Fruit fly (Drosophila melanogaster) whole organism, embryonic: ENCODE data around the gene CG12948.

Source experiments
- CG10147 ChIP-seq: fragments of 200-800 bp; sonication (Bioruptor generic); optimal IDR thresholded peaks from 2 replicates; lab custom pipeline; 2019; ENCODE audit warnings: missing biosample characterization, mild to moderate bottlenecking, missing genetic modification characterization, moderate library complexity
- CG10267 ChIP-seq: fragments of 200-800 bp; sonication (Bioruptor generic); optimal IDR thresholded peaks from 2 replicates; lab custom pipeline; 2018; ENCODE audit warnings: missing biosample characterization, mild to moderate bottlenecking, missing genetic modification characterization, moderate library complexity
- CG12391 ChIP-seq: fragments of 200-800 bp; sonication (Bioruptor generic); optimal IDR thresholded peaks from 3 replicates; lab custom pipeline; 2018; ENCODE audit warnings: missing biosample characterization, mild to moderate bottlenecking, missing genetic modification characterization, moderate library complexity
- CG14860 ChIP-seq: fragments of 200-800 bp; sonication (Bioruptor generic); IDR thresholded peaks from 3 replicates; pipeline ENCODE4 v1.3.6; 2022; ENCODE audit warnings: missing biosample characterization, missing genetic modification characterization; ENCODE audit not compliant: partially characterized antibody
- CG16813 ChIP-seq: fragments of 200-800 bp; sonication (Bioruptor generic); IDR thresholded peaks from 3 replicates; pipeline ENCODE4 v1.3.6; 2022; ENCODE audit warnings: missing biosample characterization, missing genetic modification characterization; ENCODE audit not compliant: partially characterized antibody
- CG17802 ChIP-seq: fragments of 200-800 bp; sonication (Bioruptor generic); optimal IDR thresholded peaks from 2 replicates; lab custom pipeline; 2018; ENCODE audit warnings: missing biosample characterization, mild to moderate bottlenecking, missing genetic modification characterization, moderate library complexity
- CG2116 ChIP-seq: fragments of 200-800 bp; sonication (Bioruptor generic); optimal IDR thresholded peaks from 3 replicates; lab custom pipeline; 2018; ENCODE audit warnings: missing biosample characterization, mild to moderate bottlenecking, missing genetic modification characterization
- CG2129 ChIP-seq: fragments of 200-800 bp; sonication (Bioruptor generic); IDR thresholded peaks from 2 replicates; pipeline ENCODE4 v1.3.6; 2022; ENCODE audit warnings: missing biosample characterization, missing genetic modification characterization; ENCODE audit not compliant: partially characterized antibody
- CG2712 ChIP-seq: fragments of 200-800 bp; optimal IDR thresholded peaks from 3 replicates; lab custom pipeline; 2019; ENCODE audit warnings: missing biosample characterization, mild to moderate bottlenecking, missing genetic modification characterization, moderate library complexity
- CG30020 ChIP-seq: fragments of 200-800 bp; optimal IDR thresholded peaks from 2 replicates; lab custom pipeline; 2019; ENCODE audit warnings: missing biosample characterization, mild to moderate bottlenecking, missing genetic modification characterization, moderate library complexity
- CG34422 ChIP-seq: fragments of 200-800 bp; sonication (Bioruptor generic); IDR thresholded peaks from 3 replicates; pipeline ENCODE4 v1.3.6; 2022; ENCODE audit warnings: missing biosample characterization, missing genetic modification characterization
- CG42726 ChIP-seq: fragments of 200-800 bp; sonication (Bioruptor generic); IDR thresholded peaks from 2 replicates; pipeline ENCODE4 v1.3.6; 2022; ENCODE audit warnings: missing biosample characterization, missing genetic modification characterization; ENCODE audit not compliant: partially characterized antibody
- CG7357 ChIP-seq: fragments of 200-800 bp; sonication (Bioruptor generic); IDR thresholded peaks from 3 replicates; pipeline ENCODE4 v1.3.6; 2022; ENCODE audit warnings: missing biosample characterization, missing genetic modification characterization
- CG7963 ChIP-seq: fragments of 200-800 bp; sonication (Bioruptor generic); IDR thresholded peaks from 3 replicates; pipeline ENCODE4 v1.3.6; 2022; ENCODE audit warnings: missing biosample characterization, missing genetic modification characterization; ENCODE audit not compliant: partially characterized antibody
- CG9797 ChIP-seq: fragments of 200-800 bp; sonication (Bioruptor generic); optimal IDR thresholded peaks from 3 replicates; lab custom pipeline; 2018; ENCODE audit warnings: missing biosample characterization, mild to moderate bottlenecking, missing genetic modification characterization
- CoRest ChIP-seq: fragments of 200-800 bp; sonication (Bioruptor generic); optimal IDR thresholded peaks from 3 replicates; lab custom pipeline; 2018; ENCODE audit warnings: missing biosample characterization, mild to moderate bottlenecking, missing genetic modification characterization, moderate library complexity
- D19A ChIP-seq: fragments of 200-800 bp; optimal IDR thresholded peaks from 3 replicates; lab custom pipeline; 2019; ENCODE audit warnings: missing biosample characterization, mild to moderate bottlenecking, missing genetic modification characterization, moderate library complexity
- Doc3 ChIP-seq: fragments of 200-800 bp; sonication (Bioruptor generic); IDR thresholded peaks from 3 replicates; pipeline ENCODE4 v1.3.6; 2022; ENCODE audit warnings: missing biosample characterization, missing genetic modification characterization; ENCODE audit not compliant: partially characterized antibody
- Dp ChIP-seq: fragments of 200-800 bp; sonication (Bioruptor generic); optimal IDR thresholded peaks from 2 replicates; lab custom pipeline; 2018; ENCODE audit warnings: missing biosample characterization, mild to moderate bottlenecking, missing genetic modification characterization, moderate library complexity
- E2f2 ChIP-seq: fragments of 200-800 bp; sonication (Bioruptor generic); IDR thresholded peaks from 2 replicates; pipeline ENCODE4 v1.3.6; 2022; ENCODE audit warnings: missing biosample characterization, missing genetic modification characterization
- Elba2 ChIP-seq: fragments of 200-800 bp; sonication (Bioruptor generic); optimal IDR thresholded peaks from 3 replicates; lab custom pipeline; 2016; ENCODE audit warnings: missing biosample characterization, missing genetic modification characterization
- Ets97D ChIP-seq: fragments of 200-800 bp; sonication (Bioruptor generic); optimal IDR thresholded peaks from 3 replicates; lab custom pipeline; 2016; ENCODE audit warnings: missing biosample characterization, missing genetic modification characterization
- Hmx ChIP-seq: fragments of 200-800 bp; sonication (Bioruptor generic); optimal IDR thresholded peaks from 2 replicates; lab custom pipeline; 2016; ENCODE audit warnings: missing biosample characterization, missing genetic modification characterization
- Hr51 ChIP-seq, 2 experiments: fragments of 200-800 bp; sonication (Bioruptor generic); optimal IDR thresholded peaks; 2 replicates in 1 of 2; 3 replicates in 1 of 2; lab custom pipeline; 2016 to 2018; ENCODE audit warnings: missing biosample characterization in 2 of 2, missing genetic modification characterization in 2 of 2, mild to moderate bottlenecking in 1 of 2, moderate library complexity in 1 of 2
- MBD-R2 ChIP-seq: fragments of 200-800 bp; sonication (Bioruptor generic); IDR thresholded peaks from 2 replicates; pipeline ENCODE4 v1.3.6; 2022; ENCODE audit warnings: missing biosample characterization, missing genetic modification characterization
- Myb ChIP-seq: fragments of 200-800 bp; sonication (Bioruptor generic); optimal IDR thresholded peaks from 2 replicates; lab custom pipeline; 2016; ENCODE audit warnings: missing biosample characterization, missing genetic modification characterization
- Nf-YC ChIP-seq: fragments of 200-800 bp; optimal IDR thresholded peaks from 3 replicates; lab custom pipeline; 2019; ENCODE audit warnings: missing biosample characterization, mild to moderate bottlenecking, missing genetic modification characterization, moderate library complexity
- Opbp ChIP-seq: fragments of 200-800 bp; sonication (Bioruptor generic); IDR thresholded peaks from 3 replicates; pipeline ENCODE4 v1.3.6; 2022; ENCODE audit warnings: missing biosample characterization, missing genetic modification characterization; ENCODE audit not compliant: partially characterized antibody
- Pdp1 ChIP-seq, 2 experiments: fragments of 200-800 bp; sonication (Bioruptor generic); optimal IDR thresholded peaks; 3 replicates each; lab custom pipeline; 2016; ENCODE audit warnings: missing biosample characterization in 2 of 2, missing genetic modification characterization in 2 of 2, mild to moderate bottlenecking in 1 of 2, moderate library complexity in 1 of 2
- Poxn ChIP-seq: fragments of 200-800 bp; sonication (Bioruptor generic); IDR thresholded peaks from 2 replicates; pipeline ENCODE4 v1.3.6; 2022; ENCODE audit warnings: missing biosample characterization, missing genetic modification characterization
- Sry-β ChIP-seq: fragments of 200-800 bp; sonication (Bioruptor generic); optimal IDR thresholded peaks from 2 replicates; lab custom pipeline; 2018; ENCODE audit warnings: missing biosample characterization, mild to moderate bottlenecking, missing genetic modification characterization, moderate library complexity
- Xbp1 ChIP-seq: fragments of 200-800 bp; sonication (Bioruptor generic); optimal IDR thresholded peaks from 3 replicates; lab custom pipeline; 2016; ENCODE audit warnings: missing biosample characterization, mild to moderate bottlenecking, missing genetic modification characterization
- ato ChIP-seq: fragments of 200-800 bp; sonication (Bioruptor generic); IDR thresholded peaks from 2 replicates; pipeline ENCODE4 v1.3.6; 2022; ENCODE audit warnings: missing biosample characterization, missing genetic modification characterization; ENCODE audit not compliant: partially characterized antibody
- chinmo ChIP-seq: fragments of 200-800 bp; sonication (Bioruptor generic); IDR thresholded peaks from 4 replicates; pipeline ENCODE4 v1.3.6; 2022; ENCODE audit warnings: missing biosample characterization, missing genetic modification characterization; ENCODE audit not compliant: partially characterized antibody
- gfzf ChIP-seq: fragments of 200-800 bp; sonication (Bioruptor generic); optimal IDR thresholded peaks from 2 replicates; lab custom pipeline; 2016; ENCODE audit warnings: missing biosample characterization, mild to moderate bottlenecking, missing genetic modification characterization, moderate library complexity
- grn ChIP-seq: fragments of 200-800 bp; sonication (Bioruptor generic); optimal IDR thresholded peaks from 3 replicates; lab custom pipeline; 2017; ENCODE audit warnings: missing biosample characterization, missing genetic modification characterization
- mld ChIP-seq: fragments of 200-800 bp; sonication (Bioruptor generic); IDR thresholded peaks from 3 replicates; pipeline ENCODE4 v1.3.6; 2022; ENCODE audit warnings: missing biosample characterization, missing genetic modification characterization; ENCODE audit not compliant: partially characterized antibody
- nmo ChIP-seq: fragments of 200-800 bp; sonication (Bioruptor generic); optimal IDR thresholded peaks from 2 replicates; lab custom pipeline; 2018; ENCODE audit warnings: missing biosample characterization, mild to moderate bottlenecking, missing genetic modification characterization, moderate library complexity
- onecut ChIP-seq: fragments of 200-800 bp; sonication (Bioruptor generic); IDR thresholded peaks from 2 replicates; pipeline ENCODE4 v1.3.6; 2022; ENCODE audit warnings: missing biosample characterization, missing genetic modification characterization
- pzg ChIP-seq: fragments of 200-800 bp; sonication (Bioruptor generic); optimal IDR thresholded peaks from 3 replicates; lab custom pipeline; 2018; ENCODE audit warnings: missing biosample characterization, mild to moderate bottlenecking, missing genetic modification characterization, moderate library complexity
- slbo ChIP-seq: fragments of 200-800 bp; sonication (Bioruptor generic); IDR thresholded peaks from 2 replicates; pipeline ENCODE4 v1.3.6; 2022; ENCODE audit warnings: missing biosample characterization, missing genetic modification characterization
- tna ChIP-seq: fragments of 200-800 bp; sonication (Bioruptor generic); IDR thresholded peaks from 2 replicates; pipeline ENCODE4 v1.3.6; 2022; ENCODE audit warnings: missing biosample characterization, missing genetic modification characterization; ENCODE audit not compliant: partially characterized antibody
- trem ChIP-seq: fragments of 200-800 bp; optimal IDR thresholded peaks from 3 replicates; lab custom pipeline; 2019; ENCODE audit warnings: missing biosample characterization, mild to moderate bottlenecking, missing genetic modification characterization, moderate library complexity
- zen ChIP-seq: fragments of 200-800 bp; sonication (Bioruptor generic); optimal IDR thresholded peaks from 3 replicates; lab custom pipeline; 2018; ENCODE audit warnings: missing biosample characterization, mild to moderate bottlenecking, missing genetic modification characterization, moderate library complexity
- zen2 ChIP-seq: fragments of 200-800 bp; sonication (Bioruptor generic); IDR thresholded peaks from 3 replicates; pipeline ENCODE4 v1.3.6; 2022; ENCODE audit warnings: missing biosample characterization, missing genetic modification characterization; ENCODE audit not compliant: partially characterized antibody

CG12948 gene

DNA sequence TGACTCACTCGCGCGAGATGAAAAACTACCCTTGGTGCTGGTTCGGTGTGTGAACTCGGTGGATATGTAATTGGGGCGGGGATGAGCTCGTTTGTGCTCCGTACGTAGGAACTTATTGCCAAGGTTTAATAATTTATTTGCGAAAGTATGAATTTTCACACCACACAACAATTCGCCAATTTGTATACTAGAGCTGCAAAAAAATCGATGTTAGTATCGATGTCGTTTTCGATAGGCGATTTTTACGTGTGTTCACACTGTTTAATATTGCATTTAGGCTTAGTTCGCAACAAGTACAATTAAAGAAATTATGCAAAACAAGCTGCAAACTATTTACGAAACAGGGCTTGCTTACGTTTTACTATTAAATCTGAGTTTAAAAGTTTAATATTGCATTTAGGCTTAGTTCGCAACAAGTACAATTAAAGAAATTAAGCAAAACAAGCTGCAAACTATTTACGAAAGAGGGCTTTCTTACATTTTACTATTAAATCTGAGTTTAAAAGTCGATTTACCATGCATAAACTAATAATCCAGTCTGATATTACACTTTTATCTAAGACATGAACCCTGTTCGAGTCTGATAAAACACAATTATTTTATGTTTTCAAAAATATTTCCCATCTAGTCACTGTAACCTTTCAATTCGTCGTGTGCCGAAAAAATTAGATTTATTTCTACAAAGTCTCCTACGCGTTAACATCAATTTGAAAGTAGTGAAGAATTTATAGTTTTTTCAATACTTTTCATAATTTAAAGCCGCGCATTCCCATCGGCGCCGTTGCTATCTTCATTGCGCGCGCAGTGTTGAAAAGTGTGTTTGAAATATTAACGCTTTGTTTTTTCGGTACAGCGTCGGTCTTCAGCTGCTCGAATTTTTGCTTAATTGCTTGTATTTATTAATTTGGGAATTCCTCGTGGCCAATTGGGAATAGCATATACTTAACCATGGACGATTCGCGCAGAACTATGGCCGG, 15.7 kb upstream of the CG12948 start, which contains the start of the genes Snap24 and CG8478 (continued):
- TF ChIP-seq CG17802 (tag; lab: Kevin White, UChicago) (peak; percentile 92), Sry-β (GFP tag; lab: Kevin White, UChicago) (no peak), CG7963 (peak; percentile 57; the same call in 2 of the 3 replicates), Hr51 (GFP tag; optimal IDR thresholded peaks at IDR 0.05; lab: Kevin White, UChicago) (no peak), Opbp (peak; percentile 71; the same call in 2 of the 3 replicates), zen (tag; lab: Kevin White, UChicago) (peak; percentile 12), nmo (peak; percentile 37), CG9797 (GFP tag; lab: Kevin White, UChicago) (peak; percentile 2), E2f2 (GFP tag; lab: Robert Waterston, UW) (peak; percentile 85), CG7357 (peak; percentile 96), CG2129 (GFP tag; lab: Robert Waterston, UW) (peak; percentile 57), trem (tag; lab: Kevin White, UChicago) (peak; percentile 27), CG16813 (peak; percentile 81), CG14860 (peak; percentile 64; the same call in 2 of the 3 replicates), Pdp1 (GFP tag; optimal IDR thresholded peaks at IDR 0.05; lab: Kevin White, UChicago) (peak in 1 of 2 experiments; percentile 22), CG12391 (tag; lab: Kevin White, UChicago) (peak; percentile 42), Nf-YC (tag; lab: Kevin White, UChicago) (peak; percentile 20), Elba2 (peak; percentile 87), CoRest (tag; lab: Kevin White, UChicago) (peak; percentile 15), slbo (GFP tag; lab: Robert Waterston, UW) (peak; percentile 12; the same call in 1 of the 2 replicates), onecut (GFP tag; lab: Robert Waterston, UW) (peak; percentile 31; the same call in 1 of the 2 replicates), CG10267 (tag; lab: Kevin White, UChicago) (peak; percentile 93), zen2 (GFP tag; lab: Robert Waterston, UW) (peak; percentile 66; the same call in 2 of the 3 replicates), CG2116 (GFP tag; lab: Kevin White, UChicago) (peak; percentile 66), D19A (tag; lab: Kevin White, UChicago) (peak; percentile 9), CG10147 (GFP tag; lab: Kevin White, UChicago) (no peak), MBD-R2 (GFP tag; lab: Robert Waterston, UW) (peak; percentile 59), Poxn (GFP tag; lab: Robert Waterston, UW) (no peak), Hmx (no peak), CG2712 (tag; lab: Kevin White, UChicago) (peak; percentile 6), Myb (GFP tag; lab: Kevin White, UChicago) (peak; percentile 75), mld (GFP tag; lab: Robert Waterston, UW) (peak; percentile 56; the same call in 2 of the 3 replicates), CG34422 (GFP tag; lab: Robert Waterston, UW) (peak; percentile 46; the same call in 1 of the 3 replicates), Xbp1 (GFP tag; lab: Kevin White, UChicago) (peak; percentile 13), ato (GFP tag; lab: Robert Waterston, UW) (peak; percentile 80), Ets97D (peak; percentile 25), tna (GFP tag; lab: Robert Waterston, UW) (peak; percentile 68; the same call in 1 of the 2 replicates), Dp (GFP tag; lab: Kevin White, UChicago) (peak; percentile 78), pzg (GFP tag; lab: Kevin White, UChicago) (peak; percentile 61), CG42726 (peak; percentile 45; the same call in 1 of the 2 replicates), grn (GFP tag; lab: Kevin White, UChicago) (no peak), CG30020 (tag; lab: Kevin White, UChicago) (peak; percentile 84), chinmo (peak; percentile 74; the same call in 2 of the 4 replicates), gfzf (peak; percentile 55), Doc3 (GFP tag; lab: Robert Waterston, UW) (peak; percentile 71)
